Worm (Caenorhabditis elegans) whole organism, L3 larva: ENCODE results near the gene C13A2.1.

Experiments used
- egl-27 ChIP-seq: sonication (generic microtip); optimal IDR thresholded peaks from 4 replicates; lab custom pipeline; 2017; ENCODE audit warnings: missing biosample characterization, missing genetic modification reagents, missing genetic modification characterization
- jun-1 ChIP-seq: fragments of 150-350 bp; optimal IDR thresholded peaks from 2 replicates; lab custom pipeline; 2014; ENCODE audit warnings: missing biosample characterization, missing genetic modification reagents, missing genetic modification characterization
- snpc-4 ChIP-seq: fragments of 150-350 bp; optimal IDR thresholded peaks from 2 replicates; lab custom pipeline; 2014; ENCODE audit warnings: missing biosample characterization, missing genetic modification characterization
- zag-1 ChIP-seq: fragments of 150-350 bp; optimal IDR thresholded peaks from 2 replicates; lab custom pipeline; 2014; ENCODE audit warnings: missing biosample characterization, missing genetic modification characterization

- no peak for TF ChIP-seq snpc-4 (tag; lab: Kevin White, UChicago)
- no peak for TF ChIP-seq egl-27 (tag; lab: Kevin White, UChicago)
- TF ChIP-seq zag-1 (tag; lab: Kevin White, UChicago): no peak
- no peak for TF ChIP-seq jun-1
Measured at ce11 chrV:7266021-7266420, 22.8 kb upstream of the C13A2.1 start, which contains the start of gene C13A2.7.
